Fruit fly (Drosophila melanogaster) whole organism, adult: ENCODE measurements around the gene Cyp4ac1.

Experiments used
- CG11617 ChIP-seq: fragments of 200-800 bp; sonication (Bioruptor generic); optimal IDR thresholded peaks from 2 replicates; lab custom pipeline; 2017; ENCODE audit warnings: mild to moderate bottlenecking, missing biosample characterization, missing genetic modification reagents, missing genetic modification characterization
- CG12768 ChIP-seq: fragments of 200-800 bp; sonication (Bioruptor generic); optimal IDR thresholded peaks from 2 replicates; lab custom pipeline; 2017; ENCODE audit warnings: missing biosample characterization, missing genetic modification characterization, mild to moderate bottlenecking, moderate library complexity, missing genetic modification reagents
- CG14711 ChIP-seq: fragments of 200-800 bp; sonication (Bioruptor generic); optimal IDR thresholded peaks from 2 replicates; lab custom pipeline; 2018; ENCODE audit warnings: missing biosample characterization, mild to moderate bottlenecking, missing genetic modification characterization, moderate library complexity
- CG1620 ChIP-seq: fragments of 200-800 bp; sonication (Bioruptor generic); optimal IDR thresholded peaks from 2 replicates; lab custom pipeline; 2016; ENCODE audit warnings: missing biosample characterization, missing genetic modification characterization
- CG33017 ChIP-seq: fragments of 200-800 bp; sonication (Bioruptor generic); optimal IDR thresholded peaks from 2 replicates; lab custom pipeline; 2018; ENCODE audit warnings: missing biosample characterization, mild to moderate bottlenecking, missing genetic modification characterization, moderate library complexity
- CG5204 ChIP-seq: fragments of 200-800 bp; sonication (Bioruptor generic); optimal IDR thresholded peaks from 2 replicates; lab custom pipeline; 2016; ENCODE audit warnings: missing biosample characterization, missing genetic modification characterization
- CG7045 ChIP-seq: fragments of 200-800 bp; sonication (Bioruptor generic); optimal IDR thresholded peaks from 2 replicates; lab custom pipeline; 2017; ENCODE audit warnings: missing biosample characterization, mild to moderate bottlenecking, missing genetic modification characterization
- CG7101 ChIP-seq: fragments of 200-800 bp; sonication (Bioruptor generic); optimal IDR thresholded peaks from 2 replicates; lab custom pipeline; 2018; ENCODE audit warnings: missing biosample characterization, mild to moderate bottlenecking, missing genetic modification characterization, moderate library complexity
- Clk ChIP-seq: fragments of 200-800 bp; sonication (Bioruptor generic); optimal IDR thresholded peaks from 2 replicates; lab custom pipeline; 2017; ENCODE audit warnings: missing biosample characterization, missing genetic modification characterization
- Crg-1 ChIP-seq: fragments of 200-800 bp; sonication (Bioruptor generic); optimal IDR thresholded peaks from 2 replicates; lab custom pipeline; 2016; ENCODE audit warnings: missing biosample characterization, missing genetic modification characterization
- Hr96 ChIP-seq: fragments of 200-800 bp; sonication (Bioruptor generic); optimal IDR thresholded peaks from 2 replicates; lab custom pipeline; 2016; ENCODE audit warnings: missing biosample characterization, missing genetic modification characterization
- Mnt ChIP-seq: fragments of 200-800 bp; sonication (Bioruptor generic); optimal IDR thresholded peaks from 2 replicates; lab custom pipeline; 2016; ENCODE audit warnings: missing biosample characterization, mild to moderate bottlenecking, missing genetic modification characterization
- bab1 ChIP-seq: fragments of 200-800 bp; sonication (Bioruptor generic); optimal IDR thresholded peaks from 3 replicates; lab custom pipeline; 2019; ENCODE audit warnings: missing biosample characterization, mild to moderate bottlenecking, missing genetic modification characterization, moderate library complexity
- cic ChIP-seq: fragments of 200-800 bp; sonication (Bioruptor generic); optimal IDR thresholded peaks from 2 replicates; lab custom pipeline; 2017; ENCODE audit warnings: missing biosample characterization, mild to moderate bottlenecking, missing genetic modification characterization, moderate library complexity
- cnc ChIP-seq, 2 experiments: fragments of >200 bp; optimal IDR thresholded peaks; 2 replicates each; lab custom pipeline; 2017
- kay ChIP-seq: fragments of 200-800 bp; sonication (Bioruptor generic); peaks from one replicate; lab custom pipeline; 2016; ENCODE audit warnings: missing biosample characterization, missing genetic modification characterization, borderline replicate concordance
- ovo ChIP-seq: fragments of 200-800 bp; sonication (Bioruptor generic); optimal IDR thresholded peaks from 2 replicates; lab custom pipeline; 2016; ENCODE audit warnings: missing biosample characterization, missing genetic modification characterization
- pad ChIP-seq: fragments of 200-800 bp; sonication (Bioruptor generic); optimal IDR thresholded peaks from 3 replicates; lab custom pipeline; 2017; ENCODE audit warnings: missing biosample characterization, missing genetic modification characterization, mild to moderate bottlenecking, moderate library complexity, missing genetic modification reagents
- tj ChIP-seq: fragments of 200-800 bp; sonication (Bioruptor generic); optimal IDR thresholded peaks from 3 replicates; lab custom pipeline; 2017; ENCODE audit warnings: missing biosample characterization, mild to moderate bottlenecking, missing genetic modification characterization, moderate library complexity
- toe ChIP-seq: fragments of 200-800 bp; sonication (Bioruptor generic); optimal IDR thresholded peaks from 2 replicates; lab custom pipeline; 2016; ENCODE audit warnings: missing biosample characterization, missing genetic modification characterization

Gene Cyp4ac1

DNA sequence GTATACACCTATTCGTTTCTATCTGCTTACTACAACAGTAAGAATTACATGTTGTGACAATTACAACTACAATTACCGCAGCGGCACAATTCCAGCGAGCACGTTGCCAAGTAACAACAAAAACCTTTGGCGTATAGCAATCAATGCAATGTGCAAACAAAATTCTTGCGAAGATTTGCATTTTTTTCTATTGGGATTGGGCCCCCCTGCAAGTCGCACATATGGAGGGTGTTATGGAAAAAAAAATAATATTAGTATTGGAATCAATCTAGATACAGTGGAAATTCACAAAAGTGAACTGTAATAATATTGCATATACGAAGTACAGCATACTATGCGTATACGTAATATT is 38.9 kb downstream of the Cyp4ac1 start:
- TF ChIP-seq CG7045 (GFP tag; lab: Kevin White, UChicago): no peak
- TF ChIP-seq cic (GFP tag; lab: Kevin White, UChicago): no peak
- TF ChIP-seq Mnt (GFP tag; lab: Kevin White, UChicago): peak; percentile 25
- TF ChIP-seq kay (GFP tag; lab: Kevin White, UChicago): peak; percentile 98
- no peak for TF ChIP-seq CG11617 (GFP tag; lab: Kevin White, UChicago)
- TF ChIP-seq CG12768 (GFP tag; lab: Kevin White, UChicago): no peak
- TF ChIP-seq tj (GFP tag; lab: Kevin White, UChicago): no peak
- peak; percentile 3 for TF ChIP-seq ovo (GFP tag; lab: Kevin White, UChicago)
- TF ChIP-seq cnc (optimal IDR thresholded peaks at IDR 0.05; lab: Kevin White, UChicago): no peak
- TF ChIP-seq toe (GFP tag; lab: Kevin White, UChicago): no peak

DNA sequence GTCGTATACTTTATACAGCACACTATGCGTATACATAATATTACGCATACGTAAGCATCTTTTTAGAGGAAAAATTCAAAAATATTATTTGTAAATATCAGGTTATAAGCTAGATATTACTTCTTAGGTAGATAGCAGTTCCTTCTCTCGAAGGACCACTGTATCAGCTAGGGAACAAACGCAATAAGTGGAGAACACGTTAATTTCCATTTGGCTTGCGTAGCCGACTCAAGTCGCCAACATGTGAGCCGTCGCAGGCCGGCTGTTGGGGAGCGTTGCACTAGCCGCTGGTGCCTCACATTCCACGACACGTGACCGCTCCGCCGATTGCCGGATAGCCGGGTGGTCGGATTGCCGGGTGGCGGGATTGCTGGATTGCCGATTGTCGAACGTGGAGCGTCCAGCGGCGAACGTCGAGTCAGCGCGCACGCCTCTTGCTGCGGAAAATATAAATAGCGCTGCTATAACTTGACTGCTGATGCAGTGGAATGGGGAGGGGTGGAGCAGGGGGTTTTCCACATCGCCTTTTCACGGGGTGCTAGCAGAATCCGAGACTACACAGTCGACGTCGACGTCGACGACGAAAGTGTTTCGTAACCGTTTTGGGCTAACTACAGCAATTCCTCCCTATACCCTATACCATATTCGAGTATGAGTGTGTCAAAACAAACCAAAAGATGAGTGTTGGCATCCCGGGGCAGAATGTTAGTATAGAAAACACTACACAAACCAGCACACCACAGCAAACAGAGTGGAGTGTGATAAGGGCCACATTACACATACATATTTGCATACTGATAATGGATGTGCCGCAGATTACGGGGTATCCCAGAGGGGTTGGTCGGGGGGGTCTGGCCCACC is 39.5 kb downstream of the Cyp4ac1 start:
- TF ChIP-seq Hr96 (peak; percentile 60), Clk (GFP tag; lab: Kevin White, UChicago) (peak; percentile 91), kay (GFP tag; lab: Kevin White, UChicago) (peak; percentile 95), toe (GFP tag; lab: Kevin White, UChicago) (peak; percentile 79), Crg-1 (GFP tag; lab: Kevin White, UChicago) (peak; percentile 17), CG7101 (tag; lab: Kevin White, UChicago) (peak; percentile 72), CG14711 (tag; lab: Kevin White, UChicago) (peak; percentile 83), cic (GFP tag; lab: Kevin White, UChicago) (peak; percentile 93), bab1 (GFP tag; lab: Kevin White, UChicago) (peak; percentile 51), CG7045 (GFP tag; lab: Kevin White, UChicago) (peak; percentile 75), CG1620 (GFP tag; lab: Kevin White, UChicago) (no peak), tj (GFP tag; lab: Kevin White, UChicago) (peak; percentile 100), Mnt (GFP tag; lab: Kevin White, UChicago) (peak; percentile 80), CG12768 (GFP tag; lab: Kevin White, UChicago) (peak; percentile 68), pad (GFP tag; lab: Kevin White, UChicago) (peak; percentile 69), ovo (GFP tag; lab: Kevin White, UChicago) (peak; percentile 22), CG33017 (peak; percentile 60), cnc (optimal IDR thresholded peaks at IDR 0.05; lab: Kevin White, UChicago) (peak in 1 of 2 experiments; percentile 46), CG11617 (GFP tag; lab: Kevin White, UChicago) (peak; percentile 77), CG5204 (peak; percentile 78)

DNA sequence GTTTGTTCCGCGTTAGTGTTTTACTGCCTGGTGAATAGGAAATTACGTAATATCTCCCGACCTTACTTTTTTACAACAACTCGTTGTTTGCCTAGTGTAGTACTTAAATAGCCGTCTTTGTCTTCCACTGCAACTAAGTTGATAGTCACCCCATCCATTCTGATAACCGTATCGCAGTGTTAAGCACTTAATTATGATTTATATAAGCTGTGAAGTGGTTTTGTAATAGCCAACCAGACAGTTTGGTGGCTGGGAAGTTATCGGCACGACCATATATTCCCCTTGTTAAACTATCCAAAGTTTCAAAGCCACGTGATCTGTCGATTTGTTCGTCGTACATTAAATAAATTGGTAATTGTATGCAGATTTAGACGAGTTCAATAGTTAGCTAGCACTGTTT is 40.6 kb downstream of the Cyp4ac1 start:
- TF ChIP-seq CG5204: no peak
- TF ChIP-seq cic (GFP tag; lab: Kevin White, UChicago): peak; percentile 67
- peak; percentile 11 for TF ChIP-seq ovo (GFP tag; lab: Kevin White, UChicago)
- TF ChIP-seq CG7101 (tag; lab: Kevin White, UChicago): peak; percentile 47
- TF ChIP-seq bab1 (GFP tag; lab: Kevin White, UChicago): no peak
- no peak for TF ChIP-seq toe (GFP tag; lab: Kevin White, UChicago)
- peak; percentile 30 for TF ChIP-seq CG14711 (tag; lab: Kevin White, UChicago)
- TF ChIP-seq CG11617 (GFP tag; lab: Kevin White, UChicago): no peak
- TF ChIP-seq Clk (GFP tag; lab: Kevin White, UChicago): no peak
- peak; percentile 24 for TF ChIP-seq CG12768 (GFP tag; lab: Kevin White, UChicago)
- peak; percentile 15 for TF ChIP-seq Mnt (GFP tag; lab: Kevin White, UChicago)
- TF ChIP-seq CG33017: peak; percentile 11
- no peak for TF ChIP-seq cnc (optimal IDR thresholded peaks at IDR 0.05; lab: Kevin White, UChicago)
- no peak for TF ChIP-seq tj (GFP tag; lab: Kevin White, UChicago)
- no peak for TF ChIP-seq CG1620 (GFP tag; lab: Kevin White, UChicago)
- peak; percentile 37 for TF ChIP-seq Hr96
- TF ChIP-seq Crg-1 (GFP tag; lab: Kevin White, UChicago): peak; percentile 32
- no peak for TF ChIP-seq pad (GFP tag; lab: Kevin White, UChicago)
- peak; percentile 92 for TF ChIP-seq kay (GFP tag; lab: Kevin White, UChicago)
- peak; percentile 24 for TF ChIP-seq CG7045 (GFP tag; lab: Kevin White, UChicago)

DNA sequence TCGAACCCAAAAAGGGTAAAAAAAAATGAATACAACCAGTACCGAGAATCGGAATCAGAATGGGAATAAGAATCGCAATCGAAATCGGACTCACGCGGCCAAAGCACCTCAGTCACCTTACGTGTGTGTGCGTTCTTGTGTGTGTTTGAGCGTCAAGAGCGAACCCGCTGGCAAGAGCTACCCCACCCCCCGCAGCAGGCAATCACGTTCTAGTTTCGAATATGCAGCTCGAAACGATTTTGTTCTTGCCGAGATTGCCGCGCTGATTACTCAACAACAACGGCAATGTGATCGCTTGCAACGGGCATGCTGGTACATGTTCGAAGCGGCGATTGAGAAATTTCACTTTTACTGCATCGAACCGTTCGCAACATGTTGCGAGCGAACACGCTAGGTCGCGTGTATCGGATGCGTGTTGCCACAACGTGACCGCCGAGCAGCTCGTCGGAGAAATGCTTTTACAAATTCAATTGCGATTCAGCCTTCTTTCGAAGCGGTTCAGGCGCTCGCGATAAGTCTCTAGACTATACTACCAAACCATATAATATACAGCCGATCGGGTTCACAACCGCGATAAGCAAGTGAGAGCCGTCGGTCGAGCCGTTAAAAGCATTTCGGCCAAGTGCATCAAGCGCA is 41.6 kb downstream of the Cyp4ac1 start:
- peak; percentile 63 for TF ChIP-seq toe (GFP tag; lab: Kevin White, UChicago)
- TF ChIP-seq Clk (GFP tag; lab: Kevin White, UChicago): peak; percentile 91
- no peak for TF ChIP-seq CG33017
- no peak for TF ChIP-seq Crg-1 (GFP tag; lab: Kevin White, UChicago)
- peak; percentile 93 for TF ChIP-seq tj (GFP tag; lab: Kevin White, UChicago)
- peak; percentile 91 for TF ChIP-seq Mnt (GFP tag; lab: Kevin White, UChicago)
- peak; percentile 29 for TF ChIP-seq pad (GFP tag; lab: Kevin White, UChicago)
- TF ChIP-seq CG14711 (tag; lab: Kevin White, UChicago): no peak
- TF ChIP-seq CG12768 (GFP tag; lab: Kevin White, UChicago): peak; percentile 91
- TF ChIP-seq CG7045 (GFP tag; lab: Kevin White, UChicago): no peak
- peak; percentile 22 for TF ChIP-seq Hr96
- peak; percentile 4 for TF ChIP-seq bab1 (GFP tag; lab: Kevin White, UChicago)
- no peak for TF ChIP-seq CG7101 (tag; lab: Kevin White, UChicago)
- peak; percentile 56 for TF ChIP-seq ovo (GFP tag; lab: Kevin White, UChicago)
- peak; percentile 99 for TF ChIP-seq cic (GFP tag; lab: Kevin White, UChicago)
- peak; percentile 98 for TF ChIP-seq kay (GFP tag; lab: Kevin White, UChicago)
